Worm (Caenorhabditis elegans): ENCODE results near the gene T25F10.1.

Gene T25F10.1

ce11 chrV:6768452-6768929 lies at the start of gene T25F10.1, which contains the start of gene clik-1:
Gene T25F10.1 (plus strand): TSS chrV:6768502.
Gene clik-1 (minus strand): TSS chrV:6768732.
- TF ChIP-seq zag-1 (tag; optimal IDR thresholded peaks at IDR 0.05) = no peak
- TF ChIP-seq snu-23 (GFP tag; optimal IDR thresholded peaks at IDR 0.05) = peak; percentile 49
- TF ChIP-seq unc-130 (tag; optimal IDR thresholded peaks at IDR 0.05) = peak; percentile 54
- TF ChIP-seq lsy-2 (tag; optimal IDR thresholded peaks at IDR 0.05) = peak in 1 of 2 experiments; percentile 28
- TF ChIP-seq pag-3 (tag; optimal IDR thresholded peaks at IDR 0.05; ENCODE audit: borderline replicate concordance, insufficient read depth) = peak; percentile 97
- peak; percentile 46 for TF ChIP-seq sup-37 (GFP tag; optimal IDR thresholded peaks at IDR 0.05)
- peak; percentile 22 for TF ChIP-seq fkh-4 (tag; optimal IDR thresholded peaks at IDR 0.05; ENCODE audit: borderline replicate concordance)
- TF ChIP-seq ceh-88 (GFP tag; IDR thresholded peaks at IDR 0.05) = no peak
- peak; percentile 35 for TF ChIP-seq nhr-85 (tag)
- TF ChIP-seq mep-1 (tag; optimal IDR thresholded peaks at IDR 0.05) = peak; percentile 13
- no peak for TF ChIP-seq efl-1 (optimal IDR thresholded peaks at IDR 0.05)
- TF ChIP-seq efl-1 (GFP tag; optimal IDR thresholded peaks at IDR 0.05 in 1 of 2) = peak in 1 of 2 experiments; percentile 11
- TF ChIP-seq nhr-19 (GFP tag; conservative IDR thresholded peaks at IDR 0.05) = peak; percentile 52
- TF ChIP-seq aha-1 (tag; optimal IDR thresholded peaks at IDR 0.05) = no peak
- no peak for TF ChIP-seq pqm-1 (tag; optimal IDR thresholded peaks at IDR 0.05)
- TF ChIP-seq lin-14 (GFP tag; optimal IDR thresholded peaks at IDR 0.05) = peak; percentile 83
- no peak for TF ChIP-seq hlh-17 (GFP tag; optimal IDR thresholded peaks at IDR 0.05; ENCODE audit: borderline replicate concordance)
- TF ChIP-seq nhr-20 (tag; optimal IDR thresholded peaks at IDR 0.05) = peak; percentile 17
- peak; percentile 63 for TF ChIP-seq dsc-1 (tag; optimal IDR thresholded peaks at IDR 0.05)
- peak; percentile 76 for TF ChIP-seq rnt-1 (tag; optimal IDR thresholded peaks at IDR 0.05)
- TF ChIP-seq nhr-71 (tag; optimal IDR thresholded peaks at IDR 0.05) = peak; percentile 80
- no peak for TF ChIP-seq elt-2 (tag; optimal IDR thresholded peaks at IDR 0.05)

- TF ChIP-seq zag-1 (tag; optimal IDR thresholded peaks at IDR 0.05) (no peak), lin-14 (GFP tag; optimal IDR thresholded peaks at IDR 0.05) (no peak), pag-3 (tag; optimal IDR thresholded peaks at IDR 0.05; ENCODE audit: borderline replicate concordance, insufficient read depth) (no peak), vab-15 (tag; optimal IDR thresholded peaks at IDR 0.05) (no peak), snu-23 (GFP tag; optimal IDR thresholded peaks at IDR 0.05) (no peak), ztf-4 (tag; optimal IDR thresholded peaks at IDR 0.05) (no peak), unc-62 (GFP tag; optimal IDR thresholded peaks at IDR 0.05) (no peak), nhr-19 (GFP tag; conservative IDR thresholded peaks at IDR 0.05) (no peak)
These were observed 45.9 kb upstream of the T25F10.1 start, which contains the start of gene ZC487.2 for ce11 chrV:6722378-6722777. Gene ZC487.2 (minus strand): TSS chrV:6722478.

- TF ChIP-seq pax-3 (tag; optimal IDR thresholded peaks at IDR 0.05) (no peak), fkh-8 (tag; optimal IDR thresholded peaks at IDR 0.05) (peak; percentile 4), egl-13 (tag; optimal IDR thresholded peaks at IDR 0.05) (peak; percentile 15), dsc-1 (tag; optimal IDR thresholded peaks at IDR 0.05) (peak; percentile 85), ces-1 (GFP tag; optimal IDR thresholded peaks at IDR 0.05) (no peak), unc-130 (tag; optimal IDR thresholded peaks at IDR 0.05) (no peak), lin-14 (GFP tag; optimal IDR thresholded peaks at IDR 0.05) (peak; percentile 52), efl-1 (optimal IDR thresholded peaks at IDR 0.05) (no peak), efl-1 (GFP tag; optimal IDR thresholded peaks at IDR 0.05 in 1 of 2) (peak in 1 of 2 experiments; percentile 59), unc-98 (GFP tag; IDR thresholded peaks at IDR 0.05) (no peak), nhr-71 (tag; optimal IDR thresholded peaks at IDR 0.05) (no peak)
These were observed 42.0 kb upstream of the T25F10.1 start for ce11 chrV:6726279-6726678.

- TF ChIP-seq pax-3 (tag; optimal IDR thresholded peaks at IDR 0.05) = no peak
- TF ChIP-seq mdl-1 (tag; optimal IDR thresholded peaks at IDR 0.05) = no peak
- no peak for TF ChIP-seq egl-13 (tag; optimal IDR thresholded peaks at IDR 0.05)
- no peak for TF ChIP-seq jun-1 (tag; optimal IDR thresholded peaks at IDR 0.05)
- no peak for TF ChIP-seq ceh-90 (tag; optimal IDR thresholded peaks at IDR 0.05)
- no peak for TF ChIP-seq C04F5.9 (tag; optimal IDR thresholded peaks at IDR 0.05)
These were observed 41.1 kb upstream of the T25F10.1 start, which contains the start of gene ZC487.1 for ce11 chrV:6727222-6727621. Gene ZC487.1 (plus strand): TSS chrV:6727522.
